Fruit fly (Drosophila melanogaster): Measurements from ENCODE around the gene CG13458.

CG13458 gene

dm6 chr3L:15161549-15161948 lies 48.2 kb downstream of the CG13458 start, which contains the start of gene CG6878 (continued):
- TF ChIP-seq CG2889 (GFP tag; IDR thresholded peaks at IDR 0.05) (no peak), ERR (GFP tag; optimal IDR thresholded peaks at IDR 0.05) (no peak), CG16779 (GFP tag; IDR thresholded peaks at IDR 0.05) (no peak), nau (GFP tag; optimal IDR thresholded peaks at IDR 0.05) (no peak), CG33213 (GFP tag; optimal IDR thresholded peaks at IDR 0.05) (peak; percentile 11), Max (GFP tag; optimal IDR thresholded peaks at IDR 0.05) (peak; percentile 3), CG14710 (tag; optimal IDR thresholded peaks at IDR 0.05) (peak; percentile 53), CG7372 (GFP tag; IDR thresholded peaks at IDR 0.05) (no peak), CG7745 (tag; optimal IDR thresholded peaks at IDR 0.05) (no peak), CG14441 (GFP tag; IDR thresholded peaks at IDR 0.05) (no peak), fd96Cb (tag; optimal IDR thresholded peaks at IDR 0.05) (no peak), fd64A (GFP tag; optimal IDR thresholded peaks at IDR 0.05) (no peak), Dref (GFP tag; IDR thresholded peaks at IDR 0.05) (0 out of 2 replicates have a peak, but pooled peaks have one; percentile 32), CG4328 (GFP tag; optimal IDR thresholded peaks at IDR 0.05) (no peak), CG10543 (GFP tag; optimal IDR thresholded peaks at IDR 0.05) (no peak), CG30403 (GFP tag; optimal IDR thresholded peaks at IDR 0.05) (peak; percentile 20), vvl (GFP tag; IDR thresholded peaks at IDR 0.05) (peak; percentile 45), ap (GFP tag; IDR thresholded peaks at IDR 0.05) (no peak), trh (GFP tag; optimal IDR thresholded peaks at IDR 0.05) (no peak), Oli (tag; optimal IDR thresholded peaks at IDR 0.05) (no peak), Antp (GFP tag; optimal IDR thresholded peaks at IDR 0.05) (no peak), ATbp (GFP tag; optimal IDR thresholded peaks at IDR 0.05) (no peak)

dm6 chr3L:15162005-15162404 lies 48.6 kb downstream of the CG13458 start:
- TF ChIP-seq MESR4 (GFP tag; optimal IDR thresholded peaks at IDR 0.05) (peak; percentile 25), Med (GFP tag) (peak; percentile 61), caup (GFP tag; optimal IDR thresholded peaks at IDR 0.05; ENCODE audit: severe bottlenecking) (no peak), Pdp1 (GFP tag; optimal IDR thresholded peaks at IDR 0.05) (peak in 1 of 2 experiments; percentile 94), knrl (GFP tag; IDR thresholded peaks at IDR 0.05; ENCODE audit: partially characterized antibody) (0 out of 3 replicates have a peak, but pooled peaks have one; percentile 29), Spps (tag; optimal IDR thresholded peaks at IDR 0.05) (no peak), HHEX (GFP tag; optimal IDR thresholded peaks at IDR 0.05) (no peak), unc-4 (GFP tag; IDR thresholded peaks at IDR 0.05; ENCODE audit: partially characterized antibody) (0 out of 2 replicates have a peak, but pooled peaks have one; percentile 5)

- TF ChIP-seq mam (GFP tag; optimal IDR thresholded peaks at IDR 0.05) (no peak), Elba2 (GFP tag; optimal IDR thresholded peaks at IDR 0.05) (peak; percentile 9)
Observed at dm6 chr3L:15162988-15163387, 49.6 kb downstream of the CG13458 start.

- no peak for TF ChIP-seq dimm (GFP tag; IDR thresholded peaks at IDR 0.05)
- no peak for TF ChIP-seq CG4282 (GFP tag; optimal IDR thresholded peaks at IDR 0.05)
- no peak for TF ChIP-seq CG31441 (GFP tag; IDR thresholded peaks at IDR 0.05)
- TF ChIP-seq NK7.1 (GFP tag; optimal IDR thresholded peaks at IDR 0.05), result no peak
- TF ChIP-seq shn (GFP tag; optimal IDR thresholded peaks at IDR 0.05), result no peak
- TF ChIP-seq bowl (GFP tag; IDR thresholded peaks at IDR 0.05), result no peak
- no peak for TF ChIP-seq slou (GFP tag; optimal IDR thresholded peaks at IDR 0.05)
- TF ChIP-seq Dbx (GFP tag; IDR thresholded peaks at IDR 0.05), result no peak
- no peak for TF ChIP-seq nerfin-1 (tag; optimal IDR thresholded peaks at IDR 0.05)
- TF ChIP-seq CG12104 (GFP tag; optimal IDR thresholded peaks at IDR 0.05), result no peak
- TF ChIP-seq CG15601 (tag; optimal IDR thresholded peaks at IDR 0.05), result no peak
- peak; percentile 8 for TF ChIP-seq mam (GFP tag; optimal IDR thresholded peaks at IDR 0.05)
- no peak for TF ChIP-seq CG3726 (GFP tag; IDR thresholded peaks at IDR 0.05)
- TF ChIP-seq CG18619 (GFP tag; optimal IDR thresholded peaks at IDR 0.05), result no peak
- TF ChIP-seq kah (GFP tag; optimal IDR thresholded peaks at IDR 0.05), result peak; percentile 32
- no peak for TF ChIP-seq CG6175 (GFP tag; IDR thresholded peaks at IDR 0.05)
- no peak for TF ChIP-seq CG8924 (tag; optimal IDR thresholded peaks at IDR 0.05)
- TF ChIP-seq CG6854 (GFP tag; optimal IDR thresholded peaks at IDR 0.05), result no peak
Observed at dm6 chr3L:15163414-15163813, 50.1 kb downstream of the CG13458 start, which contains the start of gene CG7011. TSS of gene CG7011 (minus strand) at chr3L:15163628.

Measured in whole organism, embryonic.